Fruit fly (Drosophila melanogaster): ENCODE data around the gene Ir62a.

DNA sequence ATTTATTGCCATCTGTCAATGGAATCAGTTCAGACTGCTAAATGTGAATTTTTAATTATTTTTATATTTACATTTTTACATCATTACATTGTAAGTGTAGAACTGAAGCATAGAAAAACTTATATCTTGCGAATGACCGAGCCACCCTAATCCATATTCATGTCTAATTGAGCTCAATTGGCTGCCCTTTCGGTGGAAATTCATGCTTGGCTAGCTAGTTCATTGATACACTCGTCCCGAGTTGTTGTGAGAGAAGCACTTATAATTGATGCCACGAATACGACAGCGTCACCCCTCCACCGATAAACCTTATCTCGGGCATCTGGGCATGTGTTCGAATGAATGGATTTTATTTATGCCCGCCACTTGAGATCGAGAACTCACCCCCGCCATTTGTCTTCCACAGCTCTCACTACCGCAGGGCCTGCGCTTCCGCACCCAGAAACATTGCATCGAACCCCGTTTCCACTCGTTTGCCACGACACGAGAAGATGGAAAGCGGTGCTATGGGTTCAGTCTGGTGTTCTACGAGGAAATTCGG is 7.3 kb upstream of the Ir62a start:
- TF ChIP-seq psq (optimal IDR thresholded peaks at IDR 0.05): no peak
- TF ChIP-seq h (optimal IDR thresholded peaks at IDR 0.05): no peak
- TF ChIP-seq Myc (optimal IDR thresholded peaks at IDR 0.05): no peak
- no peak for TF ChIP-seq ttk (optimal IDR thresholded peaks at IDR 0.05)
- no peak for TF ChIP-seq insv (optimal IDR thresholded peaks at IDR 0.05)
- no peak for TF ChIP-seq Sin3A (optimal IDR thresholded peaks at IDR 0.05)
